Worm (Caenorhabditis elegans) whole organism, young adult: ENCODE results near the gene rhy-1.
A peak's percentile ranks its signal among the peaks of the same experiment; 100 is the strongest.

Experiments used
- B0019.2 ChIP-seq: fragments of 200-800 bp; sonication (Bioruptor generic); conservative IDR thresholded peaks from 2 replicates; pipeline ENCODE4 v1.3.6; 2022; ENCODE audit warnings: missing genetic modification reagents, missing genetic modification characterization, missing compliant biosample characterization
- B0035.1 ChIP-seq: sonication (generic microtip); optimal IDR thresholded peaks from 2 replicates; lab custom pipeline; 2016; ENCODE audit warnings: missing genetic modification characterization, mild to moderate bottlenecking, missing compliant biosample characterization, missing genotype, missing genetic modification reagents
- B0336.3 ChIP-seq: fragments of 200-800 bp; sonication (Bioruptor generic); IDR thresholded peaks from 2 replicates; pipeline ENCODE4 v1.3.6; 2022; ENCODE audit warnings: missing genetic modification characterization, missing compliant biosample characterization
- C06A6.2 ChIP-seq: fragments of 200-800 bp; sonication (Bioruptor generic); conservative IDR thresholded peaks from 2 replicates; pipeline ENCODE4 v1.3.6; 2022; ENCODE audit warnings: missing genetic modification characterization, missing compliant biosample characterization
- F37B4.10 ChIP-seq: fragments of 200-800 bp; sonication (Bioruptor generic); IDR thresholded peaks from 2 replicates; pipeline ENCODE4 v1.3.6; 2022; ENCODE audit warnings: missing genetic modification characterization, missing compliant biosample characterization
- Y53G8AR.9 ChIP-seq: fragments of 200-800 bp; sonication (Bioruptor generic); conservative IDR thresholded peaks from 2 replicates; pipeline ENCODE4 v1.3.6; 2022; ENCODE audit warnings: missing genetic modification reagents, missing genetic modification characterization, missing compliant biosample characterization
- Y79H2A.3 ChIP-seq: fragments of 200-800 bp; sonication (Bioruptor generic); conservative IDR thresholded peaks from 2 replicates; pipeline ENCODE4 v1.3.6; 2022; ENCODE audit warnings: missing genetic modification reagents, missing genetic modification characterization, missing compliant biosample characterization
- aptf-2 ChIP-seq: fragments of 200-800 bp; sonication (Bioruptor generic); conservative IDR thresholded peaks from 2 replicates; pipeline ENCODE4 v1.3.6; 2022; ENCODE audit warnings: missing genetic modification reagents, missing genetic modification characterization, missing compliant biosample characterization
- atf-7 ChIP-seq: sonication (generic microtip); optimal IDR thresholded peaks from 2 replicates; lab custom pipeline; 2017; ENCODE audit warnings: mild to moderate bottlenecking, missing genetic modification characterization, missing compliant biosample characterization
- attf-5 ChIP-seq: fragments of 200-800 bp; sonication (Bioruptor generic); optimal IDR thresholded peaks from 2 replicates; lab custom pipeline; 2018; ENCODE audit warnings: mild to moderate bottlenecking, missing genetic modification characterization, missing compliant biosample characterization
- attf-6 ChIP-seq: fragments of 200-800 bp; sonication (Bioruptor generic); IDR thresholded peaks from 2 replicates; pipeline ENCODE4 v1.3.6; 2022; ENCODE audit warnings: missing genetic modification reagents, missing genetic modification characterization, missing compliant biosample characterization
- cebp-1 ChIP-seq, 2 experiments: fragments of 200-800 bp in 1 of 2; sonication (Bioruptor generic) in 1 of 2; sonication (generic microtip) in 1 of 2; IDR thresholded peaks in 1 of 2; optimal IDR thresholded peaks in 1 of 2; 2 replicates each; pipeline versions ENCODE4 v1.3.6 to Lab custom; 2017 to 2022; ENCODE audit warnings: missing compliant biosample characterization in 2 of 2, missing genetic modification characterization in 2 of 2, mild to moderate bottlenecking in 1 of 2, missing genetic modification reagents in 1 of 2, moderate library complexity in 1 of 2
- cebp-2 ChIP-seq: fragments of 200-800 bp; sonication (Bioruptor generic); IDR thresholded peaks from 2 replicates; pipeline ENCODE4 v1.3.6; 2022; ENCODE audit warnings: missing genetic modification characterization, missing compliant biosample characterization
- dox-1 ChIP-seq: fragments of 200-800 bp; sonication (Bioruptor generic); IDR thresholded peaks from 2 replicates; pipeline ENCODE4 v1.3.6; 2022; ENCODE audit warnings: missing genetic modification reagents, missing genetic modification characterization, missing compliant biosample characterization
- hlh-12 ChIP-seq: sonication (generic microtip); optimal IDR thresholded peaks from 2 replicates; lab custom pipeline; 2016; ENCODE audit warnings: missing genetic modification characterization, missing compliant biosample characterization
- hmg-1.2 ChIP-seq: fragments of 200-800 bp; sonication (Bioruptor generic); IDR thresholded peaks from 2 replicates; pipeline ENCODE4 v1.3.6; 2022; ENCODE audit warnings: missing genetic modification reagents, missing genetic modification characterization, missing compliant biosample characterization
- hsf-1 ChIP-seq: fragments of 200-800 bp; sonication (Bioruptor generic); IDR thresholded peaks from 2 replicates; pipeline ENCODE4 v1.3.6; 2022; ENCODE audit warnings: missing genetic modification reagents, missing genetic modification characterization, missing compliant biosample characterization
- lag-1 ChIP-seq: fragments of 200-800 bp; sonication (Bioruptor generic); IDR thresholded peaks from 2 replicates; pipeline ENCODE4 v1.3.6; 2022; ENCODE audit warnings: missing genetic modification reagents, missing genetic modification characterization, missing compliant biosample characterization
- let-607 ChIP-seq, 2 experiments: fragments of 200-800 bp in 1 of 2; sonication (Bioruptor generic) in 1 of 2; sonication (generic microtip) in 1 of 2; optimal IDR thresholded peaks; 2 replicates each; lab custom pipeline; 2016 to 2018; ENCODE audit warnings: mild to moderate bottlenecking in 2 of 2, missing compliant biosample characterization in 2 of 2, missing genetic modification characterization in 2 of 2, moderate library complexity in 2 of 2, missing genotype in 1 of 2
- lin-26 ChIP-seq: fragments of 200-800 bp; sonication (Bioruptor generic); IDR thresholded peaks from 2 replicates; pipeline ENCODE4 v1.3.6; 2022; ENCODE audit warnings: missing genetic modification reagents, missing genetic modification characterization, missing compliant biosample characterization
- lin-40 ChIP-seq: sonication (generic microtip); optimal IDR thresholded peaks from 2 replicates; lab custom pipeline; 2016; ENCODE audit warnings: missing genetic modification characterization, mild to moderate bottlenecking, missing compliant biosample characterization, missing genotype, missing genetic modification reagents
- lir-1 ChIP-seq: fragments of 200-800 bp; sonication (Bioruptor generic); conservative IDR thresholded peaks from 2 replicates; pipeline ENCODE4 v1.3.6; 2022; ENCODE audit warnings: missing genetic modification reagents, missing genetic modification characterization, missing compliant biosample characterization
- madf-10 ChIP-seq: sonication (generic microtip); optimal IDR thresholded peaks from 2 replicates; lab custom pipeline; 2016; ENCODE audit warnings: mild to moderate bottlenecking, missing genetic modification characterization, missing compliant biosample characterization
- mcd-1 ChIP-seq: fragments of 200-800 bp; sonication (Bioruptor generic); IDR thresholded peaks from 2 replicates; pipeline ENCODE4 v1.3.6; 2022; ENCODE audit warnings: missing genetic modification reagents, missing genetic modification characterization, missing compliant biosample characterization
- nhr-80 ChIP-seq: sonication (generic microtip); optimal IDR thresholded peaks from 2 replicates; lab custom pipeline; 2016; ENCODE audit warnings: missing genetic modification characterization, missing compliant biosample characterization
- rcor-1 ChIP-seq: fragments of 200-800 bp; sonication (Bioruptor generic); IDR thresholded peaks from 2 replicates; pipeline ENCODE4 v1.3.6; 2022; ENCODE audit warnings: missing genetic modification reagents, missing genetic modification characterization, missing compliant biosample characterization
- repo-1 ChIP-seq: sonication (generic microtip); optimal IDR thresholded peaks from 2 replicates; lab custom pipeline; 2017; ENCODE audit warnings: mild to moderate bottlenecking, missing genetic modification characterization, missing compliant biosample characterization
- snpc-1.3 ChIP-seq: sonication (generic microtip); optimal IDR thresholded peaks from 2 replicates; lab custom pipeline; 2017; ENCODE audit warnings: missing genetic modification characterization, mild to moderate bottlenecking, missing compliant biosample characterization, antibody characterized with exemption, moderate library complexity, missing genotype, missing genetic modification reagents; ENCODE audit not compliant: insufficient read depth
- snpc-3.4 ChIP-seq: sonication (generic microtip); optimal IDR thresholded peaks from 2 replicates; lab custom pipeline; 2017; ENCODE audit warnings: missing genetic modification characterization, mild to moderate bottlenecking, missing compliant biosample characterization, antibody characterized with exemption, moderate library complexity, missing genotype, missing genetic modification reagents
- somi-1 ChIP-seq: fragments of 200-800 bp; sonication (Bioruptor generic); optimal IDR thresholded peaks from 2 replicates; lab custom pipeline; 2018; ENCODE audit warnings: mild to moderate bottlenecking, missing genetic modification characterization, missing compliant biosample characterization
- tbp1 ChIP-seq: fragments of 200-800 bp; sonication (Bioruptor generic); optimal IDR thresholded peaks from 2 replicates; lab custom pipeline; 2018; ENCODE audit warnings: mild to moderate bottlenecking, missing genetic modification characterization, missing compliant biosample characterization
- unc-130 ChIP-seq: sonication (generic microtip); optimal IDR thresholded peaks from 2 replicates; lab custom pipeline; 2016; ENCODE audit warnings: missing genetic modification reagents, missing genetic modification characterization, missing compliant biosample characterization
- ztf-18 ChIP-seq: sonication (generic microtip); optimal IDR thresholded peaks from 2 replicates; lab custom pipeline; 2016; ENCODE audit warnings: missing genotype, mild to moderate bottlenecking, missing genetic modification characterization, missing compliant biosample characterization
- ztf-22 ChIP-seq: fragments of 200-800 bp; sonication (Bioruptor generic); optimal IDR thresholded peaks from 2 replicates; lab custom pipeline; 2018; ENCODE audit warnings: mild to moderate bottlenecking, missing genetic modification characterization, moderate library complexity, missing compliant biosample characterization
- ztf-26 ChIP-seq: sonication (generic microtip); optimal IDR thresholded peaks from 2 replicates; lab custom pipeline; 2017; ENCODE audit warnings: missing genetic modification characterization, missing compliant biosample characterization
- ztf-28 ChIP-seq: fragments of 200-800 bp; sonication (Bioruptor generic); IDR thresholded peaks from 2 replicates; pipeline ENCODE4 v1.3.6; 2022; ENCODE audit warnings: missing genetic modification reagents, missing genetic modification characterization, missing compliant biosample characterization
- ztf-6 ChIP-seq: fragments of 200-800 bp; sonication (Bioruptor generic); IDR thresholded peaks from 2 replicates; pipeline ENCODE4 v1.3.6; 2022; ENCODE audit warnings: missing genetic modification reagents, missing genetic modification characterization, missing compliant biosample characterization

rhy-1 gene

ce11 chrII:9112851-9113250 lies 48.3 kb upstream of the rhy-1 start, which contains the start of gene jun-1 (continued):
- TF ChIP-seq C06A6.2 (peak; percentile 54), lin-26 (GFP tag; lab: Robert Waterston, UW) (no peak), nhr-80 (tag; lab: Kevin White, UChicago) (peak; percentile 41), hsf-1 (GFP tag; lab: Robert Waterston, UW) (0 out of 2 replicates have a peak, but pooled peaks have one; percentile 20), snpc-1.3 (tag; lab: Kevin White, UChicago) (no peak), hmg-1.2 (GFP tag; lab: Robert Waterston, UW) (peak; percentile 81), ztf-26 (tag; lab: Kevin White, UChicago) (peak; percentile 69), hlh-12 (tag; lab: Kevin White, UChicago) (no peak), somi-1 (GFP tag; lab: Kevin White, UChicago) (peak; percentile 76)
- TF ChIP-seq, all 124 proteins: peak for 28

- TF ChIP-seq tbp1 (GFP tag; lab: Kevin White, UChicago) (peak; percentile 33), ztf-6 (GFP tag; lab: Robert Waterston, UW) (no peak), B0336.3 (GFP tag; lab: Robert Waterston, UW) (peak; percentile 38; the same call in 1 of the 2 replicates), B0019.2 (GFP tag; lab: Robert Waterston, UW) (no peak), mcd-1 (GFP tag; lab: Robert Waterston, UW) (peak; percentile 45), lir-1 (no peak), attf-5 (peak; percentile 62), Y53G8AR.9 (0 out of 2 replicates have a peak, but pooled peaks have one; percentile 28), ztf-26 (tag; lab: Kevin White, UChicago) (peak; percentile 11), nhr-80 (tag; lab: Kevin White, UChicago) (peak; percentile 85), aptf-2 (GFP tag; lab: Robert Waterston, UW) (no peak), dox-1 (GFP tag; lab: Robert Waterston, UW) (peak; percentile 81), let-607 (tag; optimal IDR thresholded peaks at IDR 0.05; lab: Kevin White, UChicago) (peak; percentile 38 to 76), madf-10 (tag; lab: Kevin White, UChicago) (peak; percentile 13), atf-7 (tag; lab: Kevin White, UChicago) (peak; percentile 42), B0035.1 (tag; lab: Kevin White, UChicago) (no peak), ztf-18 (tag; lab: Kevin White, UChicago) (peak; percentile 43), cebp-1 (GFP tag; IDR thresholded peaks at IDR 0.05; lab: Robert Waterston, UW) (no peak), cebp-1 (tag; optimal IDR thresholded peaks at IDR 0.05; lab: Kevin White, UChicago) (peak; percentile 71), hmg-1.2 (GFP tag; lab: Robert Waterston, UW) (peak; percentile 76), ztf-28 (no peak), lin-40 (peak; percentile 31)
Observed at ce11 chrII:9113759-9114158, 47.4 kb upstream of the rhy-1 start.

ce11 chrII:9114972-9115371 lies 46.2 kb upstream of the rhy-1 start:
- no peak for TF ChIP-seq unc-130
- TF ChIP-seq cebp-1 (GFP tag; IDR thresholded peaks at IDR 0.05; lab: Robert Waterston, UW) = no peak
- peak; percentile 68 for TF ChIP-seq cebp-1 (tag; optimal IDR thresholded peaks at IDR 0.05; lab: Kevin White, UChicago)
- no peak for TF ChIP-seq attf-6 (GFP tag; lab: Robert Waterston, UW)

ce11 chrII:9115644-9116043 lies 45.5 kb upstream of the rhy-1 start:
- TF ChIP-seq F37B4.10 (GFP tag; lab: Robert Waterston, UW) (no peak), lag-1 (GFP tag; lab: Robert Waterston, UW) (no peak), tbp1 (GFP tag; lab: Kevin White, UChicago) (no peak), rcor-1 (GFP tag; lab: Robert Waterston, UW) (no peak), Y79H2A.3 (no peak), lin-26 (GFP tag; lab: Robert Waterston, UW) (no peak), ztf-22 (no peak), unc-130 (no peak), repo-1 (no peak), snpc-3.4 (tag; lab: Kevin White, UChicago) (no peak), cebp-2 (no peak), somi-1 (GFP tag; lab: Kevin White, UChicago) (no peak)
